Worm (Caenorhabditis elegans) whole organism, L1 larva: Measurements from ENCODE around the gene F22E5.2.
"Not testable (repeated sequence)": the region's sequence is repeated elsewhere in the genome, so short reads cannot be mapped to it uniquely, and the experiment has no call there.

Experiments
- C04F5.9 ChIP-seq: sonication (generic microtip); optimal IDR thresholded peaks from 2 replicates; lab custom pipeline; 2016; ENCODE audit warnings: missing genetic modification characterization, missing compliant biosample characterization
- Y116A8C.19 ChIP-seq: sonication (generic microtip); optimal IDR thresholded peaks from 2 replicates; lab custom pipeline; 2016; ENCODE audit warnings: missing compliant biosample characterization, missing genetic modification characterization, borderline replicate concordance
- ama-1 ChIP-seq: fragments of 150-350 bp; optimal IDR thresholded peaks from 2 replicates; lab custom pipeline; 2014
- ceh-63 ChIP-seq: fragments of 200-800 bp; sonication (Bioruptor generic); optimal IDR thresholded peaks from 2 replicates; lab custom pipeline; 2018; ENCODE audit warnings: mild to moderate bottlenecking, missing genetic modification characterization, missing compliant biosample characterization
- ceh-8 ChIP-seq: fragments of 200-800 bp; sonication (Bioruptor generic); optimal IDR thresholded peaks from 2 replicates; lab custom pipeline; 2018; ENCODE audit warnings: mild to moderate bottlenecking, missing genetic modification characterization, moderate library complexity, missing compliant biosample characterization
- ceh-82 ChIP-seq, 3 experiments: fragments of 150-350 bp in 1 of 3; sonication (generic microtip) in 2 of 3; optimal IDR thresholded peaks; 2 replicates each; lab custom pipeline; 2014 to 2017; ENCODE audit warnings: missing biosample characterization in 3 of 3, missing genetic modification characterization in 3 of 3
- ceh-90 ChIP-seq: sonication (generic microtip); optimal IDR thresholded peaks from 2 replicates; lab custom pipeline; 2016; ENCODE audit warnings: missing genetic modification characterization, missing compliant biosample characterization
- efl-1 ChIP-seq, 4 experiments: fragments of 150-350 bp; optimal IDR thresholded peaks in 3 of 4; peaks in 1 of 4; 1 replicate in 1 of 4; 2 replicates in 3 of 4; lab custom pipeline; 2014; ENCODE audit warnings: missing biosample characterization in 2 of 4, missing genetic modification characterization in 2 of 4, missing genetic modification reagents in 2 of 4
- egl-27 ChIP-seq, 2 experiments: fragments of 150-350 bp in 1 of 2; sonication (generic microtip); optimal IDR thresholded peaks; 3 replicates each; lab custom pipeline; 2017 to 2018; ENCODE audit warnings: missing biosample characterization in 2 of 2, missing genetic modification characterization in 2 of 2, missing genetic modification reagents in 2 of 2
- elt-2 ChIP-seq: sonication (generic microtip); optimal IDR thresholded peaks from 2 replicates; lab custom pipeline; 2016; ENCODE audit warnings: missing genetic modification characterization, mild to moderate bottlenecking, inconsistent platforms, missing compliant biosample characterization, missing genetic modification reagents
- ets-5 ChIP-seq: fragments of 200-800 bp; sonication (Bioruptor generic); IDR thresholded peaks from 2 replicates; pipeline ENCODE4 v1.3.6; 2022; ENCODE audit warnings: missing genetic modification characterization, missing compliant biosample characterization
- fkh-10 ChIP-seq: sonication (generic microtip); optimal IDR thresholded peaks from 2 replicates; lab custom pipeline; 2017; ENCODE audit warnings: missing biosample characterization, missing genetic modification reagents, missing genetic modification characterization
- fkh-8 ChIP-seq: sonication (generic microtip); optimal IDR thresholded peaks from 2 replicates; lab custom pipeline; 2016; ENCODE audit warnings: mild to moderate bottlenecking, missing genetic modification characterization, missing compliant biosample characterization
- fos-1 ChIP-seq: fragments of 150-350 bp; optimal IDR thresholded peaks from 2 replicates; lab custom pipeline; 2014; ENCODE audit warnings: missing biosample characterization, missing genetic modification characterization
- hpl-2 ChIP-seq: fragments of 150-350 bp; optimal IDR thresholded peaks from 2 replicates; lab custom pipeline; 2014; ENCODE audit warnings: missing biosample characterization, missing genetic modification reagents, missing genetic modification characterization
- isw-1 ChIP-seq: fragments of 200-800 bp; sonication (Bioruptor generic); IDR thresholded peaks from 2 replicates; pipeline ENCODE4 v1.3.6; 2022; ENCODE audit warnings: missing genetic modification characterization, missing compliant biosample characterization
- lin-14 ChIP-seq: fragments of 200-800 bp; sonication (Bioruptor generic); optimal IDR thresholded peaks from 2 replicates; lab custom pipeline; 2018; ENCODE audit warnings: mild to moderate bottlenecking, missing genetic modification characterization, moderate library complexity, missing compliant biosample characterization
- lin-35 ChIP-seq, 2 experiments: fragments of 150-350 bp; optimal IDR thresholded peaks; 2 replicates each; lab custom pipeline; 2014; ENCODE audit warnings: missing biosample characterization in 2 of 2, missing genetic modification characterization in 2 of 2, missing genetic modification reagents in 2 of 2
- lin-39 ChIP-seq: fragments of 150-350 bp; optimal IDR thresholded peaks from 2 replicates; lab custom pipeline; 2014; ENCODE audit warnings: missing biosample characterization, missing genetic modification reagents, missing genetic modification characterization
- lir-3 ChIP-seq: sonication (generic microtip); optimal IDR thresholded peaks from 2 replicates; lab custom pipeline; 2016; ENCODE audit warnings: mild to moderate bottlenecking, missing genetic modification characterization, moderate library complexity, missing compliant biosample characterization; ENCODE audit not compliant: poor library complexity
- mab-9 ChIP-seq: fragments of 200-800 bp; sonication (Bioruptor generic); IDR thresholded peaks from 2 replicates; pipeline ENCODE4 v1.3.6; 2022; ENCODE audit warnings: missing genetic modification reagents, missing genetic modification characterization, missing compliant biosample characterization
- mef-2 ChIP-seq: fragments of 150-350 bp; optimal IDR thresholded peaks from 2 replicates; lab custom pipeline; 2014; ENCODE audit warnings: missing biosample characterization, missing genetic modification characterization
- mep-1 ChIP-seq: fragments of 150-350 bp; optimal IDR thresholded peaks from 2 replicates; lab custom pipeline; 2014; ENCODE audit warnings: missing biosample characterization, missing genetic modification characterization
- nhr-237 ChIP-seq: fragments of 150-350 bp; optimal IDR thresholded peaks from 2 replicates; lab custom pipeline; 2014; ENCODE audit warnings: missing biosample characterization, missing genetic modification characterization
- nhr-47 ChIP-seq: sonication (generic microtip); optimal IDR thresholded peaks from 2 replicates; lab custom pipeline; 2016; ENCODE audit warnings: mild to moderate bottlenecking, missing genetic modification characterization, moderate library complexity, missing compliant biosample characterization
- nhr-76 ChIP-seq: sonication (generic microtip); optimal IDR thresholded peaks from 2 replicates; lab custom pipeline; 2017; ENCODE audit warnings: missing biosample characterization, missing genetic modification characterization
- nhr-77 ChIP-seq: fragments of 150-350 bp; optimal IDR thresholded peaks from 2 replicates; lab custom pipeline; 2014; ENCODE audit warnings: missing biosample characterization, missing genetic modification characterization
- nhr-85 ChIP-seq: sonication (generic microtip); peaks from one replicate; lab custom pipeline; 2016; ENCODE audit warnings: missing genetic modification characterization, inconsistent platforms, missing compliant biosample characterization
- pag-3 ChIP-seq: sonication (generic microtip); optimal IDR thresholded peaks from 2 replicates; lab custom pipeline; 2017; ENCODE audit warnings: missing genetic modification characterization, mild to moderate bottlenecking, missing compliant biosample characterization, antibody characterized with exemption, borderline replicate concordance; ENCODE audit not compliant: insufficient read depth
- pax-3 ChIP-seq: fragments of 200-800 bp; sonication (Bioruptor generic); optimal IDR thresholded peaks from 2 replicates; lab custom pipeline; 2018; ENCODE audit warnings: mild to moderate bottlenecking, missing genetic modification characterization, moderate library complexity, missing compliant biosample characterization
- pqm-1 ChIP-seq: sonication (generic microtip); optimal IDR thresholded peaks from 3 replicates; lab custom pipeline; 2017; ENCODE audit warnings: missing biosample characterization, missing genetic modification characterization
- skn-1 ChIP-seq: fragments of 150-350 bp; optimal IDR thresholded peaks from 2 replicates; lab custom pipeline; 2014; ENCODE audit warnings: missing biosample characterization, missing genetic modification characterization
- sox-4 ChIP-seq: sonication (generic microtip); optimal IDR thresholded peaks from 2 replicates; lab custom pipeline; 2016; ENCODE audit warnings: missing genetic modification characterization, missing compliant biosample characterization
- sup-37 ChIP-seq: fragments of 200-800 bp; sonication (Bioruptor generic); optimal IDR thresholded peaks from 2 replicates; lab custom pipeline; 2018; ENCODE audit warnings: mild to moderate bottlenecking, missing genetic modification characterization, missing compliant biosample characterization
- tbx-2 ChIP-seq: sonication (generic microtip); optimal IDR thresholded peaks from 2 replicates; lab custom pipeline; 2016; ENCODE audit warnings: missing genetic modification characterization, missing compliant biosample characterization
- tlp-1 ChIP-seq: fragments of 150-350 bp; optimal IDR thresholded peaks from 2 replicates; lab custom pipeline; 2014; ENCODE audit warnings: missing biosample characterization, missing genetic modification characterization
- unc-62 ChIP-seq: fragments of 150-350 bp; optimal IDR thresholded peaks from 2 replicates; lab custom pipeline; 2014; ENCODE audit warnings: missing biosample characterization, missing genetic modification reagents, missing genetic modification characterization
- zag-1 ChIP-seq: fragments of 150-350 bp; optimal IDR thresholded peaks from 2 replicates; lab custom pipeline; 2014; ENCODE audit warnings: missing biosample characterization, missing genetic modification characterization

Gene F22E5.2

ce11 chrII:2656606-2657005 lies 8.6 kb upstream of the F22E5.2 start, which contains the start of gene sri-47:
Gene sri-47, plus strand, starts transcription at chrII:2656906.
- TF ChIP-seq ets-5 (GFP tag; lab: Robert Waterston, UW) (no peak), fkh-10 (no peak), pag-3 (tag; lab: Kevin White, UChicago) (no peak), nhr-85 (tag; lab: Kevin White, UChicago) (no peak), mep-1 (tag; lab: Kevin White, UChicago) (no peak), ceh-8 (no peak), isw-1 (GFP tag; lab: Robert Waterston, UW) (no peak)

- TF ChIP-seq efl-1 (optimal IDR thresholded peaks at IDR 0.05; lab: Kevin White, UChicago) (no peak), efl-1 (GFP tag; optimal IDR thresholded peaks at IDR 0.05 in 1 of 2; lab: Kevin White, UChicago) (peak in 1 of 2 experiments; percentile 13), mab-9 (GFP tag; lab: Robert Waterston, UW) (no peak), sup-37 (GFP tag; lab: Kevin White, UChicago) (no peak), fkh-8 (peak; percentile 7), skn-1 (tag; lab: Kevin White, UChicago) (no peak)
Measured at ce11 chrII:2659364-2659763, 5.8 kb upstream of the F22E5.2 start, which contains the start of gene gcy-21. Gene gcy-21, plus strand, starts transcription at chrII:2659664.

- TF ChIP-seq C04F5.9 (no peak), lin-39 (no peak), nhr-47 (tag; lab: Kevin White, UChicago) (no peak), pax-3 (tag; lab: Kevin White, UChicago) (no peak), nhr-237 (tag; lab: Kevin White, UChicago) (no peak), nhr-76 (no peak)
Measured at ce11 chrII:2665606-2666005, 425 bp downstream of the F22E5.2 start, which contains the start of gene F22E5.22. Gene F22E5.22, plus strand, starts transcription at chrII:2665906.

DNA sequence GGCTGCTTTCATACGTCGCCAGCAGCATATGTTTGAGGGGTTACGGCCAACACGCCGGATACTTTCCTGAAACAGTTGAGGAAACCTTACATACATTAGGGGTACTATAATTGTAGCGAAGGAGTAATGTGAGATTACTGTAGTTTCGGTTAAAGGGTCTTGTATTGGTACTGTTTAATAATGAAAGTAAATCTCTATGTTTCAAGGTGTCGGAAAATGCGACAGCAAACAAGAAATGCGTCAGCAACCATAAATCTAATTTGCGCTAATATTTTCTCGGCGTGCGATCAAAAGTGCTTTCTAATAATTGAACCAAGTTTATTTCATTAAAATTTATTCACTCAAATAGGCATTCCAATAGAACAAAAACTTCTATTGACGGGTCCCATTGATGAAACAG lies 7.1 kb downstream of the F22E5.2 start, which contains the start of gene sri-57:
sri-57 (minus strand) TSS at position 101 of the 400 bp plus-strand sequence.
- not testable (repeated sequence) for TF ChIP-seq nhr-237, Y116A8C.19, nhr-77 (tag; lab: Kevin White, UChicago)
- TF ChIP-seq, all 84 proteins: peak for 0; not testable (repeated sequence) for 84

ce11 chrII:2673534-2673933 lies 8.4 kb downstream of the F22E5.2 start, which contains the start of the genes F22E5.20 and F22E5.1:
Gene F22E5.20, minus strand, starts transcription at chrII:2673634.
Gene F22E5.1, plus strand, starts transcription at chrII:2673775.
- not testable (repeated sequence) for TF ChIP-seq ceh-8; ceh-90 (tag; lab: Kevin White, UChicago); zag-1 (tag; lab: Kevin White, UChicago)

DNA sequence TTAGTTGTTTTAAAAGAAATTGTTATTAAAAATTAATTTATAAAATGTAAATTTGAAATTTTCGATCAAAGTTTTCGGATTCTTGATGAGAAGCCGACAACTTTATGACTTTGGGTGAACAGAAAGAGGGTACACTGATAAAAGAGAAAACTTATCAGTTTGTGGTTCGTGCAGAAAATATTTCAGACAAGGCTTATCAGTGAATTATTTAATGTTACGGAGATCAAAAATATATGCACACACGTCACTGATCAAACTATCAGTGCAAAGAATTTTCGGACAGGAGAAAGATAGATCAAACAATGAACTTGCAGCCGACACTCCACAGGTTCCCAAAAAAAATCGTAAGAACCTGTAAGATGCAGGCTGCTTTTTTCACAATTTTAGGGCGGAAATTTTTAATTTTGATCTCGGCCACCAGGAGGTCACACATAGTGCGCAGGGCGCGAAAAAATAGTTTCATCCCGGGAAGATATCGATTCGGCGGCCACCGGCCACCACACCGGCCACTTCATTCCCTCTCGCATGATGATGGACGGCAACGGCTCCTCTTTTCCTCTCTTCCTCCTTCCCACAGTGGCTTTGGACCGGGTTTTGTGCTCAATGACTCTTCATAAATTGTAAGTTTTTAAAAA lies 12.5 kb downstream of the F22E5.2 start, which contains the start of gene F22E5.17:
F22E5.17 (plus strand) TSS at position 508 of the 635 bp plus-strand sequence.
- TF ChIP-seq tlp-1 (tag; lab: Kevin White, UChicago) (peak; percentile 76), lin-35 (GFP tag; optimal IDR thresholded peaks at IDR 0.05; lab: Kevin White, UChicago) (peak in 1 of 2 experiments; percentile 10), ama-1 (lab: Kevin White, UChicago) (no peak), sox-4 (tag; lab: Kevin White, UChicago) (no peak), elt-2 (tag; lab: Kevin White, UChicago) (peak; percentile 93), pqm-1 (tag; lab: Kevin White, UChicago) (peak; percentile 69)

DNA sequence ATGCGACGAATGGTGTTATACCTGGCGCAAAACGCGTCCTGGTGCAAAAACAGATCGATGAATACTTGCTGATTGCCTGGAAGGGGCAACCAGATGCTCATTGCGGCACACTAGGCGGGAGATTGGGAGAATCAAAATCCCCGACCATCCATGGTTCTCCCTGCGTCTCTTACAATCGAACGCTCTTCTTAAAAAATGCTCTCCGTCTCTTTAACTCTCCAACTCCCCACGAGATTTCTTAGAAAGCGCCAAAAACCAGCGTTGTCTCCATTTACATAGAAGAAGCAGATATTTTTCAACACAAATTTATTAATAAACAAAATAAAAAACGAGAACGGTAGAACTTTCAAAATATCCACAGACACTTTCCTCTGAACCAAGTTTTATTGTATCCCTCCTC lies 15.9 kb downstream of the F22E5.2 start, which contains the start of gene F34D6.1:
F34D6.1 (minus strand) TSS at position 101 of the 400 bp plus-strand sequence.
- no peak for TF ChIP-seq lir-3
- no peak for TF ChIP-seq ceh-82 (tag; optimal IDR thresholded peaks at IDR 0.05; lab: Kevin White, UChicago)
- no peak for TF ChIP-seq mef-2
- TF ChIP-seq nhr-47 (tag; lab: Kevin White, UChicago) = no peak
- TF ChIP-seq pax-3 (tag; lab: Kevin White, UChicago) = no peak
- no peak for TF ChIP-seq lin-14 (GFP tag; lab: Kevin White, UChicago)
- TF ChIP-seq ceh-63 (GFP tag; lab: Kevin White, UChicago) = no peak
- no peak for TF ChIP-seq sup-37 (GFP tag; lab: Kevin White, UChicago)
- no peak for TF ChIP-seq sox-4 (tag; lab: Kevin White, UChicago)
- TF ChIP-seq fos-1 (tag; lab: Kevin White, UChicago) = no peak
- TF ChIP-seq unc-62 (GFP tag; lab: Kevin White, UChicago) = no peak
- TF ChIP-seq egl-27 (tag; optimal IDR thresholded peaks at IDR 0.05; lab: Kevin White, UChicago) = no peak
- no peak for TF ChIP-seq tbx-2 (tag; lab: Kevin White, UChicago)
- no peak for TF ChIP-seq efl-1 (optimal IDR thresholded peaks at IDR 0.05; lab: Kevin White, UChicago)
- TF ChIP-seq efl-1 (GFP tag; optimal IDR thresholded peaks at IDR 0.05 in 1 of 2; lab: Kevin White, UChicago) = no peak
- TF ChIP-seq hpl-2 = no peak
